Worm (Caenorhabditis elegans) whole organism, mixed stage, embryonic: ENCODE data around the gene R160.10.

Experiments
- bed-3 ChIP-seq: fragments of 200-800 bp; sonication (Bioruptor generic); optimal IDR thresholded peaks from 3 replicates; lab custom pipeline; 2018; ENCODE audit warnings: mild to moderate bottlenecking, missing genetic modification characterization, moderate library complexity, missing compliant biosample characterization
- ces-1 ChIP-seq: fragments of 150-350 bp; optimal IDR thresholded peaks from 2 replicates; lab custom pipeline; 2014; ENCODE audit warnings: missing biosample characterization, missing genetic modification reagents, missing genetic modification characterization
- elt-3 ChIP-seq: fragments of 150-350 bp; optimal IDR thresholded peaks from 2 replicates; lab custom pipeline; 2014; ENCODE audit warnings: missing biosample characterization, missing genetic modification characterization
- lsy-2 ChIP-seq: fragments of 150-350 bp; optimal IDR thresholded peaks from 2 replicates; lab custom pipeline; 2014; ENCODE audit warnings: missing biosample characterization, missing genetic modification characterization
- mab-5 ChIP-seq: fragments of 150-350 bp; optimal IDR thresholded peaks from 2 replicates; lab custom pipeline; 2014; ENCODE audit warnings: missing biosample characterization, missing genetic modification characterization
- mep-1 ChIP-seq: fragments of 150-350 bp; optimal IDR thresholded peaks from 2 replicates; lab custom pipeline; 2017; ENCODE audit warnings: missing biosample characterization, missing genetic modification reagents, missing genetic modification characterization, inconsistent platforms
- nhr-12 ChIP-seq: fragments of 150-350 bp; optimal IDR thresholded peaks from 2 replicates; lab custom pipeline; 2014; ENCODE audit warnings: missing biosample characterization, missing genetic modification characterization
- nhr-237 ChIP-seq: fragments of 150-350 bp; optimal IDR thresholded peaks from 2 replicates; lab custom pipeline; 2014; ENCODE audit warnings: missing biosample characterization, missing genetic modification characterization
- nhr-28 ChIP-seq: fragments of 150-350 bp; optimal IDR thresholded peaks from 2 replicates; lab custom pipeline; 2014; ENCODE audit warnings: missing biosample characterization, missing genetic modification characterization
- pha-4 ChIP-seq: fragments of 150-350 bp; optimal IDR thresholded peaks from 2 replicates; lab custom pipeline; 2018; ENCODE audit warnings: missing biosample characterization, missing genetic modification reagents, missing genetic modification characterization
- sptf-1 ChIP-seq: sonication (generic microtip); optimal IDR thresholded peaks from 2 replicates; lab custom pipeline; 2017; ENCODE audit warnings: mild to moderate bottlenecking, missing genetic modification characterization, moderate library complexity, missing compliant biosample characterization
- unc-39 ChIP-seq: fragments of 150-350 bp; optimal IDR thresholded peaks from 2 replicates; lab custom pipeline; 2014; ENCODE audit warnings: missing biosample characterization, missing genetic modification characterization
- unc-62 ChIP-seq: fragments of 150-350 bp; optimal IDR thresholded peaks from 2 replicates; lab custom pipeline; 2014; ENCODE audit warnings: missing biosample characterization, missing genetic modification reagents, missing genetic modification characterization

DNA sequence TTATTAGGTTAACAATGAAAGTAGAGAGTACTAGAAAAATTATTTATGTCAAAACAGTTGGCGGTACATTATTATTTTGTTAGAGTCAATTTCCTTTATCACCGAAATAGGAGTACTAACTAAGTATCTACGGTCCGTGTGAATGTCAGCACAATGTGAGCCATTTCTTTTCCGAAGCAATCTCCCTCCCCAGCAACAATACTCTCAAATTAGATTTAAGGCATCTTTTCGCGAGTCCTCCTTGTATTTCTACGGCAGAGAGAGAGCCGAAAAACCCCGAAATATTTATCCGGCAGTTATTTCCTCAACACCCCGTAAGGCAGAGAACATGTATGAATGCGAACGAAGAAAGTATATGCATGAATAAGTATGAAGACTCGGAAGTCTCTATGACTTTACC is 48.0 kb upstream of the R160.10 start:
- peak; percentile 76 for TF ChIP-seq ces-1 (GFP tag; lab: Kevin White, UChicago)
- no peak for TF ChIP-seq pha-4 (tag; lab: Kevin White, UChicago)
- no peak for TF ChIP-seq nhr-237 (tag; lab: Kevin White, UChicago)
- no peak for TF ChIP-seq mab-5 (tag; lab: Kevin White, UChicago)
- no peak for TF ChIP-seq nhr-12 (tag; lab: Kevin White, UChicago)
- TF ChIP-seq mep-1 (tag; lab: Kevin White, UChicago) = no peak
- no peak for TF ChIP-seq elt-3
- TF ChIP-seq unc-62 (GFP tag; lab: Kevin White, UChicago) = no peak
- no peak for TF ChIP-seq lsy-2 (tag; lab: Kevin White, UChicago)
- TF ChIP-seq nhr-28 (tag; lab: Kevin White, UChicago) = no peak
- TF ChIP-seq unc-39 (tag; lab: Kevin White, UChicago) = no peak
- no peak for TF ChIP-seq bed-3 (GFP tag; lab: Kevin White, UChicago)
- no peak for TF ChIP-seq sptf-1 (tag; lab: Kevin White, UChicago)
